Worm (Caenorhabditis elegans): ENCODE data around the gene C33A12.4.

Gene C33A12.4

DNA sequence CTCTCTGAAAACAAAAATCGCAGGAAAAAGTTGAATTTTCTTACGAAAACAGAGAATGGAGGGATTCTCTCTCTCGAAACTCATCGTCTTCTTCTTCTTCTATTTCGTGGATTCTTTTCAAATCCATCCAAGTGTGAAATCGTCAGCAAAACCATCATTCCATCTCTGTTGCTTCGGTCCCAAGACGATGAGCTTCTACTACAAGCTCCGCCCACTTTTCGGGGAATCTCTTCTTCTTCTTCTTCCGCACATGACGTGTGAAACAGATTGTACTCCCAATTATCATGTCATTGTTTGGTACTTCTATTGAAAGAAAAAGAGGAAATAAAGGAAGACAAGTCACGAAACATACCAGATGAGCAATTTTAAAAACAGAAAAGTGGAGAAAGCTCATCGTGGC, 12.8 kb upstream of the C33A12.4 start:
- no peak for TF ChIP-seq dmd-4 (tag; optimal IDR thresholded peaks at IDR 0.05)
- no peak for TF ChIP-seq F13H6.1 (tag; optimal IDR thresholded peaks at IDR 0.05)
- no peak for TF ChIP-seq skn-1 (tag; optimal IDR thresholded peaks at IDR 0.05)
- no peak for TF ChIP-seq C34F6.9 (tag; optimal IDR thresholded peaks at IDR 0.05)
- TF ChIP-seq lin-11 (tag; optimal IDR thresholded peaks at IDR 0.05): no peak
- no peak for TF ChIP-seq mbf-1 (tag; optimal IDR thresholded peaks at IDR 0.05)
- TF ChIP-seq ceh-82 (tag; optimal IDR thresholded peaks at IDR 0.05): no peak
- no peak for TF ChIP-seq peb-1 (tag; optimal IDR thresholded peaks at IDR 0.05)
- no peak for TF ChIP-seq unc-62 (GFP tag; optimal IDR thresholded peaks at IDR 0.05)
- no peak for TF ChIP-seq nhr-77 (tag; optimal IDR thresholded peaks at IDR 0.05)
- TF ChIP-seq sma-9 (GFP tag; optimal IDR thresholded peaks at IDR 0.05): no peak
- TF ChIP-seq sma-9 (tag; optimal IDR thresholded peaks at IDR 0.05): no peak
- no peak for TF ChIP-seq aly-2 (tag; optimal IDR thresholded peaks at IDR 0.05)
- TF ChIP-seq nhr-23 (tag; optimal IDR thresholded peaks at IDR 0.05): no peak
- TF ChIP-seq nhr-10 (tag; optimal IDR thresholded peaks at IDR 0.05): no peak
- TF ChIP-seq elt-1 (tag; optimal IDR thresholded peaks at IDR 0.05): no peak
- no peak for TF ChIP-seq nhr-12 (tag; optimal IDR thresholded peaks at IDR 0.05)
- TF ChIP-seq nhr-129 (tag; optimal IDR thresholded peaks at IDR 0.05): no peak
- TF ChIP-seq nhr-6 (tag; optimal IDR thresholded peaks at IDR 0.05): no peak
- no peak for TF ChIP-seq sem-4 (tag; optimal IDR thresholded peaks at IDR 0.05)

DNA sequence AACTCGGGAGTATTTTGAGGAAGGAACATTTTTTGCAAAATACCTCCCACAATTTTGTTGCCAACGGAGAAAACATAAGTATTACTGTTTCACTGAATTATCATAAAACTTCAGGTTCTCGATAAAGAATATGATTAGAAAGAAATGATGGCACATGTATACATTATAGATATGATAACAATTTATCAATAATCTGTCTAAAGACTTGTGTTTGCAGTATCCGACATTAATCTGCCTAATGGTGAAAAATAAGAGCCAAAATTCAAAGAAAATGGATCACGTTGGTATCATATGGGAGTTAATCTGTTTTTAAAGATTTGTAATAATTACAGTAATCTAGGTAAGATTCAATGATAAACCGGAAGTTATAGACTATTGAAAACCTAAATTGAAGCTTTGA, 10.3 kb upstream of the C33A12.4 start:
- TF ChIP-seq nhr-6 (tag; optimal IDR thresholded peaks at IDR 0.05) (no peak), lin-11 (tag; optimal IDR thresholded peaks at IDR 0.05) (no peak), gmeb-1 (tag; optimal IDR thresholded peaks at IDR 0.05) (no peak), ceh-16 (tag; optimal IDR thresholded peaks at IDR 0.05) (no peak), blmp-1 (tag; optimal IDR thresholded peaks at IDR 0.05; ENCODE audit: insufficient read depth) (no peak), lin-39 (tag; optimal IDR thresholded peaks at IDR 0.05) (no peak), nhr-237 (tag; optimal IDR thresholded peaks at IDR 0.05) (no peak), R02D3.7 (tag; optimal IDR thresholded peaks at IDR 0.05) (no peak), ama-1 (optimal IDR thresholded peaks at IDR 0.05) (no peak), Y55F3AM.14 (GFP tag; optimal IDR thresholded peaks at IDR 0.05) (no peak), ztf-1 (GFP tag; conservative IDR thresholded peaks at IDR 0.05) (no peak), ZK546.5 (tag; optimal IDR thresholded peaks at IDR 0.05) (no peak), sma-9 (GFP tag; optimal IDR thresholded peaks at IDR 0.05) (no peak), sma-9 (tag; optimal IDR thresholded peaks at IDR 0.05) (no peak), nhr-11 (tag; optimal IDR thresholded peaks at IDR 0.05) (no peak), crh-2 (tag; optimal IDR thresholded peaks at IDR 0.05) (no peak)

DNA sequence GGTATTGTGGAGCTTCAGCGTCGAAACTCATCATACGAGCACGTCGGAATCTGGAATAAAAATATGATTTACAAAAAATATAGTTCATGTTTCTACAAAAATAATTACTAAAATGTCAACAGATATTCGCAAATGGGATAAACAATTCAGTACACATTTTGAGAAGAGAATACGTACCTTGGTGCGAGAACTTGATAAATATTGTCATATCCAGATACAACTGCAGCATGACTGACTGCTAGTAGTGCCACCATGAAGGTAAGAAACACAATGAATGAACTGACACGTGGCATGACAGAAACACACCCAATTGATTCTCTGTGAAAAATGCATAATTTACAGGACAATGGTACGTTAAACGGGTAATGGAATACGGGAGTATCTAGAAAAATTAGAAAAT, 8.2 kb upstream of the C33A12.4 start, which contains the start of gene nlp-35:
Gene nlp-35 (minus strand): TSS at position 319 of the 400 bp plus-strand sequence.
- TF ChIP-seq blmp-1 (tag; optimal IDR thresholded peaks at IDR 0.05; ENCODE audit: insufficient read depth): no peak
- TF ChIP-seq lsy-2 (tag; optimal IDR thresholded peaks at IDR 0.05): no peak
- TF ChIP-seq snpc-4 (tag; optimal IDR thresholded peaks at IDR 0.05): no peak
- no peak for TF ChIP-seq aly-2 (tag; optimal IDR thresholded peaks at IDR 0.05)
- TF ChIP-seq nhr-21 (tag; optimal IDR thresholded peaks at IDR 0.05): peak; percentile 25
- no peak for TF ChIP-seq elt-3 (tag; optimal IDR thresholded peaks at IDR 0.05)
- TF ChIP-seq nhr-25 (tag; optimal IDR thresholded peaks at IDR 0.05): no peak

DNA sequence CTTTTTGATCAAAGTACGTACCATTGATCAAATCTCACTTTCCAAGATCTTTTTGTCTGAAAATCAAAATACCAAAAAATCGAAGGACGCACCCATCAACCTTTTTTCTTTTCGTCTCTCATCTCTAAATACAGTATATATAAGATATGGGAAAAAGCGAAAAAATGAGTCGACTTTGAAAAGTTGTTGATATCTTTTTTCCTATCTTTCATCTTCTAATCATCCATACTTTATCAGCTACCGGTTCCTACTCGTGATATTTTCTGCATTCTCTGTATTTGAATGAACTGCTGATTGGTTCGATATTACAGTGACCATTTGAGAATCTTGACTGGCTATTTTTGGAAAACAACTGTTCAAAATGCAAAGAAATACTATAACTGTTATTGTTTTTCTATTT, 6.5 kb upstream of the C33A12.4 start, which contains the start of gene C33A12.19:
Gene C33A12.19 (plus strand): TSS at position 169 of the 400 bp plus-strand sequence.
- TF ChIP-seq nhr-6 (tag; optimal IDR thresholded peaks at IDR 0.05) (no peak), ceh-16 (tag; optimal IDR thresholded peaks at IDR 0.05) (no peak), nhr-12 (tag; optimal IDR thresholded peaks at IDR 0.05) (no peak), nhr-77 (tag; optimal IDR thresholded peaks at IDR 0.05) (no peak), peb-1 (tag; optimal IDR thresholded peaks at IDR 0.05) (no peak), nhr-11 (tag; optimal IDR thresholded peaks at IDR 0.05) (no peak), sma-3 (GFP tag; optimal IDR thresholded peaks at IDR 0.05) (peak; percentile 53), unc-62 (GFP tag; optimal IDR thresholded peaks at IDR 0.05) (no peak), nhr-129 (tag; optimal IDR thresholded peaks at IDR 0.05) (peak; percentile 19), ztf-4 (tag; optimal IDR thresholded peaks at IDR 0.05) (no peak), ztf-11 (tag; optimal IDR thresholded peaks at IDR 0.05) (no peak), R02D3.7 (tag; optimal IDR thresholded peaks at IDR 0.05) (no peak), egl-27 (tag; optimal IDR thresholded peaks at IDR 0.05) (no peak), mdl-1 (tag; optimal IDR thresholded peaks at IDR 0.05) (no peak), ZK546.5 (tag; optimal IDR thresholded peaks at IDR 0.05) (no peak), gmeb-1 (tag; optimal IDR thresholded peaks at IDR 0.05) (peak; percentile 44), lin-11 (tag; optimal IDR thresholded peaks at IDR 0.05) (no peak), skn-1 (tag; optimal IDR thresholded peaks at IDR 0.05) (no peak), zag-1 (tag; optimal IDR thresholded peaks at IDR 0.05) (no peak), ztf-1 (GFP tag; conservative IDR thresholded peaks at IDR 0.05) (no peak), blmp-1 (tag; optimal IDR thresholded peaks at IDR 0.05; ENCODE audit: insufficient read depth) (peak; percentile 59), snpc-4 (tag; optimal IDR thresholded peaks at IDR 0.05) (no peak), mab-5 (tag; optimal IDR thresholded peaks at IDR 0.05) (no peak), lin-39 (tag; optimal IDR thresholded peaks at IDR 0.05) (no peak), unc-55 (GFP tag; optimal IDR thresholded peaks at IDR 0.05) (no peak), unc-39 (tag; optimal IDR thresholded peaks at IDR 0.05) (no peak), fos-1 (tag; optimal IDR thresholded peaks at IDR 0.05) (peak; percentile 30), elt-3 (tag; optimal IDR thresholded peaks at IDR 0.05) (no peak), elt-1 (tag; optimal IDR thresholded peaks at IDR 0.05) (no peak), lsy-2 (tag; optimal IDR thresholded peaks at IDR 0.05) (peak in 1 of 2 experiments; percentile 32), dmd-4 (tag; optimal IDR thresholded peaks at IDR 0.05) (no peak), Y55F3AM.14 (GFP tag; optimal IDR thresholded peaks at IDR 0.05) (no peak)
